Worm (Caenorhabditis elegans) whole organism, L3 larva: Measurements from ENCODE around the gene ntl-3.

Experiments used
- R02D3.7 ChIP-seq: fragments of 150-350 bp; optimal IDR thresholded peaks from 2 replicates; lab custom pipeline; 2014; ENCODE audit warnings: missing biosample characterization, missing genetic modification characterization
- ZK546.5 ChIP-seq: sonication (generic microtip); optimal IDR thresholded peaks from 2 replicates; lab custom pipeline; 2017; ENCODE audit warnings: missing biosample characterization, missing genetic modification characterization
- ama-1 ChIP-seq: fragments of 150-350 bp; optimal IDR thresholded peaks from 2 replicates; lab custom pipeline; 2018
- elt-2 ChIP-seq: sonication (generic microtip); optimal IDR thresholded peaks from 2 replicates; lab custom pipeline; 2016; ENCODE audit warnings: missing genetic modification reagents, mild to moderate bottlenecking, missing genetic modification characterization, missing compliant biosample characterization
- fos-1 ChIP-seq: fragments of 150-350 bp; optimal IDR thresholded peaks from 2 replicates; lab custom pipeline; 2014; ENCODE audit warnings: missing biosample characterization, missing genetic modification characterization
- nhr-12 ChIP-seq: fragments of 150-350 bp; optimal IDR thresholded peaks from 2 replicates; lab custom pipeline; 2014; ENCODE audit warnings: missing biosample characterization, missing genetic modification characterization
- skn-1 ChIP-seq: fragments of 150-350 bp; optimal IDR thresholded peaks from 2 replicates; lab custom pipeline; 2014; ENCODE audit warnings: missing biosample characterization, missing genetic modification characterization
- zag-1 ChIP-seq: fragments of 150-350 bp; optimal IDR thresholded peaks from 2 replicates; lab custom pipeline; 2014; ENCODE audit warnings: missing biosample characterization, missing genetic modification characterization

DNA sequence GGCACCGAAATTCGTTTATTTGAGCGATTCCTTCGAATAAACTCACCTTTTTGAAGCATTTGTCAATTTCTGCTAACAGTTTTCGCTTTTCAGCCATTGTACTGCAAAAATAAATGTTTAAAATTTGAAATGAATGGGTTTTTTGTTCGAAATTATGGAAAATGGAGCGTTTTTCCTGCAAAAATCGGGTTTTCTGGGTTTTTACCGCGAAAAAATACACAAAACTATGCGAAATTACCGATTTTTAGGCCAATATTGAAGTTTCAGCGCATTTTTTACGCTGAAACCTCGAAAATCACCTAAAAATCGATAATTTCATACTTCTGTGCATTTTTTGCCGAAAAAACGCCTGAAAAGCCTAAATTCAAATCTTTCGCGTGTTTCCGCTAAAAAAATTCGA lies at the start of gene ntl-3:
- TF ChIP-seq skn-1 (no peak), elt-2 (tag; lab: Kevin White, UChicago) (no peak), ZK546.5 (no peak), fos-1 (tag; lab: Kevin White, UChicago) (no peak), R02D3.7 (tag; lab: Kevin White, UChicago) (no peak), ama-1 (lab: Kevin White, UChicago) (no peak), nhr-12 (tag; lab: Kevin White, UChicago) (no peak), zag-1 (tag; lab: Kevin White, UChicago) (no peak)
